Fruit fly (Drosophila melanogaster): ENCODE measurements around the gene Vti1a.

The Vti1a gene

dm6 chr3L:692699-693098, at the start of gene Vti1a:
Gene Vti1a (minus strand): TSS chr3L:692919.
- peak; percentile 32 for TF ChIP-seq CG17801 (GFP tag; optimal IDR thresholded peaks at IDR 0.05; ENCODE audit: partially characterized antibody)

- TF ChIP-seq CG17801 (GFP tag; optimal IDR thresholded peaks at IDR 0.05; ENCODE audit: partially characterized antibody), result no peak
Observed at dm6 chr3L:741687-742086, 49.0 kb upstream of the Vti1a start.

- TF ChIP-seq CG17801 (GFP tag; optimal IDR thresholded peaks at IDR 0.05; ENCODE audit: partially characterized antibody), result peak; percentile 11
Observed at dm6 chr3L:739357-740130, 46.8 kb upstream of the Vti1a start.

- TF ChIP-seq CG17801 (GFP tag; optimal IDR thresholded peaks at IDR 0.05; ENCODE audit: partially characterized antibody), result peak; percentile 99
Observed at dm6 chr3L:738523-739356, 46.0 kb upstream of the Vti1a start.

dm6 chr3L:737445-738116, 44.9 kb upstream of the Vti1a start:
- no peak for TF ChIP-seq CG17801 (GFP tag; optimal IDR thresholded peaks at IDR 0.05; ENCODE audit: partially characterized antibody)

- no peak for TF ChIP-seq CG17801 (GFP tag; optimal IDR thresholded peaks at IDR 0.05; ENCODE audit: partially characterized antibody)
Observed at dm6 chr3L:736542-737166, 43.9 kb upstream of the Vti1a start.

dm6 chr3L:735948-736347, 43.2 kb upstream of the Vti1a start:
- no peak for TF ChIP-seq CG17801 (GFP tag; optimal IDR thresholded peaks at IDR 0.05; ENCODE audit: partially characterized antibody)

- no peak for TF ChIP-seq CG17801 (GFP tag; optimal IDR thresholded peaks at IDR 0.05; ENCODE audit: partially characterized antibody)
Observed at dm6 chr3L:735315-735714, 42.6 kb upstream of the Vti1a start.

dm6 chr3L:733845-734697, 41.4 kb upstream of the Vti1a start:
- TF ChIP-seq CG17801 (GFP tag; optimal IDR thresholded peaks at IDR 0.05; ENCODE audit: partially characterized antibody), result no peak

dm6 chr3L:733174-733829, 40.6 kb upstream of the Vti1a start:
- no peak for TF ChIP-seq CG17801 (GFP tag; optimal IDR thresholded peaks at IDR 0.05; ENCODE audit: partially characterized antibody)

- TF ChIP-seq CG17801 (GFP tag; optimal IDR thresholded peaks at IDR 0.05; ENCODE audit: partially characterized antibody), result peak; percentile 52
Observed at dm6 chr3L:732290-732954, 39.7 kb upstream of the Vti1a start.

dm6 chr3L:731469-731868, 38.8 kb upstream of the Vti1a start:
- TF ChIP-seq CG17801 (GFP tag; optimal IDR thresholded peaks at IDR 0.05; ENCODE audit: partially characterized antibody), result no peak

- no peak for TF ChIP-seq CG17801 (GFP tag; optimal IDR thresholded peaks at IDR 0.05; ENCODE audit: partially characterized antibody)
Observed at dm6 chr3L:729345-729744, 36.6 kb upstream of the Vti1a start.

Measured in ovary, adult (tissue).